Worm (Caenorhabditis elegans): Measurements from ENCODE around the gene best-16.

Gene best-16

DNA sequence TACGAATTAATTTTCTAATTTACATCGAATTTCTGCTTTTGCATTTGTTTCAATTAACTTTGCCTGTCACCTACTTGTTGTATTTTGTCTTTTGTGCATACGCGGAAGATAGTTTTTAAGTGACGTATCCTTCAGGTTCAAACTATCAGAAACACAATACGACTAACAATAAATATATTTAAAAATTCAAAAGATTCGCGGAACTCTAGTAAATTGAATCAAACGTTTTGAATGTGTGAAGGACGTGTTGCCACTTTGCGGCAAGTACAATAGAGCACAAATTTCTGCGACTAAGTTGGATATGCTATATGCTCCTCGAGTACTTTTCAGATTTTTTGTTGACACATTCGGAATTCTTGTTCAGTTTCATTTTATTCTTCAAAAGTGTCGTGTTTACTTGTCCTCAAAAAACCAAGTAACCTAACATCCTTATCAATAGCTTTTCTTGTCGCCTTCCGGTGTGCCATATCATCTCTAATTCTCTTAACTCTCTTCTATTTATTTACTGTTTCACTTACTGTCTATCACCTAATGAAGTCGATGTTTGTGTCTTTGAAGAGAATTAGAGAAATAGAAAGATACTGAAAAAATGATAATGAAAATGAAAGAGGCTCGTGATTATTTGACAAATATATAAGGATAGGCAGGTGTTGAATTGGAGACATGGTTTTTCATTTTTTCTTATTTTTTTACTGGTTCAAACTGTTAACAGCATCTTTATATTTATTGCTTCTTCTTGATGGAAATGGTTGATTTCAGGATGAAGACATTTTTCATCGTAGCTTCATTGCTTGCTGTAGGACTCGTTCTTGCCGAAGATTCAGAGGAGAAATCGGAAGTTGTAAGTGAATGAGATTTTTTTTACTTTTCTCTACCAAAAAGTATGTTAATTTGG, 6.9 kb downstream of the best-16 start, which contains the start of gene srlf-7 (continued):
- peak in 1 of 2 experiments; percentile 87 for TF ChIP-seq daf-16 (GFP tag; optimal IDR thresholded peaks at IDR 0.05)
- TF ChIP-seq daf-16 (tag; optimal IDR thresholded peaks at IDR 0.05), result peak; percentile 100
- TF ChIP-seq aly-2 (tag; optimal IDR thresholded peaks at IDR 0.05), result no peak
- TF ChIP-seq mdl-1 (tag; optimal IDR thresholded peaks at IDR 0.05), result peak; percentile 0 to 87
- no peak for TF ChIP-seq F37D6.2 (tag; optimal IDR thresholded peaks at IDR 0.05)
- no peak for TF ChIP-seq duxl-1 (tag; optimal IDR thresholded peaks at IDR 0.05; ENCODE audit: poor library complexity)
- peak; percentile 12 for TF ChIP-seq nhr-6 (tag; optimal IDR thresholded peaks at IDR 0.05)
- no peak for TF ChIP-seq lir-3 (tag; optimal IDR thresholded peaks at IDR 0.05)
- TF ChIP-seq daf-19 (GFP tag; conservative IDR thresholded peaks at IDR 0.05), result no peak
- peak; percentile 78 for TF ChIP-seq nhr-102 (tag; optimal IDR thresholded peaks at IDR 0.05)
- no peak for TF ChIP-seq dpl-1 (GFP tag; optimal IDR thresholded peaks at IDR 0.05)
- TF ChIP-seq Y5F2A.4 (GFP tag; optimal IDR thresholded peaks at IDR 0.05), result no peak
- no peak for TF ChIP-seq mdt-29 (GFP tag; IDR thresholded peaks at IDR 0.05)
- no peak for TF ChIP-seq skn-1 (tag; optimal IDR thresholded peaks at IDR 0.05)
- no peak for TF ChIP-seq gei-8 (GFP tag; optimal IDR thresholded peaks at IDR 0.05)
- TF ChIP-seq hlh-30 (tag; optimal IDR thresholded peaks at IDR 0.05; ENCODE audit: insufficient read depth), result peak; percentile 77
- no peak for TF ChIP-seq Y105C5A.15 (GFP tag; IDR thresholded peaks at IDR 0.05)
- TF ChIP-seq unc-39 (tag; optimal IDR thresholded peaks at IDR 0.05), result no peak
- TF ChIP-seq zip-2 (tag; optimal IDR thresholded peaks at IDR 0.05), result no peak
- peak; percentile 87 for TF ChIP-seq nhr-10 (tag; optimal IDR thresholded peaks at IDR 0.05)
- no peak for TF ChIP-seq lin-15B (tag; optimal IDR thresholded peaks at IDR 0.05)
- no peak for TF ChIP-seq T26A8.4 (GFP tag; IDR thresholded peaks at IDR 0.05)
- TF ChIP-seq set-16 (GFP tag; IDR thresholded peaks at IDR 0.05), result no peak
- TF ChIP-seq madf-5 (GFP tag; IDR thresholded peaks at IDR 0.05), result no peak
- no peak for TF ChIP-seq zfp-2 (tag; optimal IDR thresholded peaks at IDR 0.05)
- no peak for TF ChIP-seq nhr-237 (tag; optimal IDR thresholded peaks at IDR 0.05)
- peak; percentile 75 for TF ChIP-seq T20F7.1 (GFP tag; optimal IDR thresholded peaks at IDR 0.05)
- no peak for TF ChIP-seq sdz-12 (GFP tag; optimal IDR thresholded peaks at IDR 0.05)
- no peak for TF ChIP-seq F49E8.2 (tag; optimal IDR thresholded peaks at IDR 0.05; ENCODE audit: borderline replicate concordance)
- TF ChIP-seq dve-1 (tag; optimal IDR thresholded peaks at IDR 0.05; ENCODE audit: insufficient read depth), result peak; percentile 98
- peak; percentile 38 for TF ChIP-seq ama-1 (optimal IDR thresholded peaks at IDR 0.05)
- peak; percentile 99 for TF ChIP-seq nhr-28 (tag; optimal IDR thresholded peaks at IDR 0.05)
- no peak for TF ChIP-seq spr-1 (tag; optimal IDR thresholded peaks at IDR 0.05)
- no peak for TF ChIP-seq ztf-7 (tag; optimal IDR thresholded peaks at IDR 0.05)
- TF ChIP-seq nhr-111 (GFP tag; optimal IDR thresholded peaks at IDR 0.05), result no peak
- TF ChIP-seq dmd-9 (GFP tag; IDR thresholded peaks at IDR 0.05), result no peak
- TF ChIP-seq nhr-42 (GFP tag; IDR thresholded peaks at IDR 0.05), result no peak
- no peak for TF ChIP-seq mxl-3 (GFP tag; optimal IDR thresholded peaks at IDR 0.05)
- peak; percentile 96 for TF ChIP-seq aha-1 (tag)
- no peak for TF ChIP-seq F26F4.8 (GFP tag; conservative IDR thresholded peaks at IDR 0.05)
- no peak for TF ChIP-seq zip-11 (GFP tag; IDR thresholded peaks at IDR 0.05)
- no peak for TF ChIP-seq ZK546.5 (tag; optimal IDR thresholded peaks at IDR 0.05)
- TF ChIP-seq dmd-6 (GFP tag; IDR thresholded peaks at IDR 0.05), result peak; percentile 98
- TF ChIP-seq daf-12 (tag; optimal IDR thresholded peaks at IDR 0.05), result no peak
- no peak for TF ChIP-seq ceh-28 (tag; optimal IDR thresholded peaks at IDR 0.05)
- TF ChIP-seq ceh-82 (tag; optimal IDR thresholded peaks at IDR 0.05), result no peak
- no peak for TF ChIP-seq lin-39 (tag; optimal IDR thresholded peaks at IDR 0.05)
- no peak for TF ChIP-seq Y75B8A.6 (GFP tag; IDR thresholded peaks at IDR 0.05)
- no peak for TF ChIP-seq F44E2.7 (GFP tag; IDR thresholded peaks at IDR 0.05)
- no peak for TF ChIP-seq R02D3.7 (tag; optimal IDR thresholded peaks at IDR 0.05)
- TF ChIP-seq jun-1 (tag; optimal IDR thresholded peaks at IDR 0.05), result peak; percentile 62

Data from whole organism, L4 larva.